Fruit fly (Drosophila melanogaster) whole organism, embryonic: ENCODE measurements around the gene RhoBTB.

Source experiments
- CG10147 ChIP-seq: fragments of 200-800 bp; sonication (Bioruptor generic); optimal IDR thresholded peaks from 2 replicates; lab custom pipeline; 2019; ENCODE audit warnings: missing biosample characterization, mild to moderate bottlenecking, missing genetic modification characterization, moderate library complexity
- CG10209 ChIP-seq: fragments of 200-800 bp; sonication (Bioruptor generic); optimal IDR thresholded peaks from 3 replicates; lab custom pipeline; 2017; ENCODE audit warnings: missing biosample characterization, mild to moderate bottlenecking, missing genetic modification characterization, missing genetic modification reagents
- CG12391 ChIP-seq: fragments of 200-800 bp; sonication (Bioruptor generic); optimal IDR thresholded peaks from 3 replicates; lab custom pipeline; 2018; ENCODE audit warnings: missing biosample characterization, mild to moderate bottlenecking, missing genetic modification characterization, moderate library complexity
- CG12942 ChIP-seq: fragments of 200-800 bp; sonication (Bioruptor generic); optimal IDR thresholded peaks from 3 replicates; lab custom pipeline; 2016; ENCODE audit warnings: missing biosample characterization, missing genetic modification characterization
- CG13424 ChIP-seq: fragments of 200-800 bp; sonication (Bioruptor generic); optimal IDR thresholded peaks from 2 replicates; lab custom pipeline; 2019; ENCODE audit warnings: missing biosample characterization, mild to moderate bottlenecking, missing genetic modification characterization, moderate library complexity
- CG15601 ChIP-seq: fragments of 200-800 bp; sonication (Bioruptor generic); optimal IDR thresholded peaks from 3 replicates; lab custom pipeline; 2019; ENCODE audit warnings: missing biosample characterization, mild to moderate bottlenecking, missing genetic modification characterization, moderate library complexity
- CG17361 ChIP-seq: fragments of 200-800 bp; sonication (Bioruptor generic); IDR thresholded peaks from 3 replicates; pipeline ENCODE4 v1.3.6; 2022; ENCODE audit warnings: missing biosample characterization, missing genetic modification characterization
- CG2712 ChIP-seq: fragments of 200-800 bp; optimal IDR thresholded peaks from 3 replicates; lab custom pipeline; 2019; ENCODE audit warnings: missing biosample characterization, mild to moderate bottlenecking, missing genetic modification characterization, moderate library complexity
- CG30403 ChIP-seq: fragments of 200-800 bp; sonication (Bioruptor generic); optimal IDR thresholded peaks from 3 replicates; lab custom pipeline; 2016; ENCODE audit warnings: missing biosample characterization, missing genetic modification characterization
- CG4282 ChIP-seq: fragments of 200-800 bp; sonication (Bioruptor generic); optimal IDR thresholded peaks from 2 replicates; lab custom pipeline; 2016; ENCODE audit warnings: missing biosample characterization, missing genetic modification characterization
- CG4617 ChIP-seq: fragments of 200-800 bp; sonication (Bioruptor generic); optimal IDR thresholded peaks from 3 replicates; lab custom pipeline; 2016; ENCODE audit warnings: missing biosample characterization, missing genetic modification characterization, borderline replicate concordance
- CG4730 ChIP-seq: fragments of 200-800 bp; sonication (Bioruptor generic); IDR thresholded peaks from 2 replicates; pipeline ENCODE4 v1.3.6; 2022; ENCODE audit warnings: missing biosample characterization, missing genetic modification characterization
- CG5245 ChIP-seq: fragments of 200-800 bp; sonication (Bioruptor generic); optimal IDR thresholded peaks from 3 replicates; lab custom pipeline; 2016; ENCODE audit warnings: missing biosample characterization, missing genetic modification characterization
- CG6175 ChIP-seq: fragments of 200-800 bp; sonication (Bioruptor generic); IDR thresholded peaks from 3 replicates; pipeline ENCODE4 v1.3.6; 2022; ENCODE audit warnings: missing biosample characterization, missing genetic modification characterization
- CG6765 ChIP-seq: fragments of 200-800 bp; sonication (Bioruptor generic); optimal IDR thresholded peaks from 3 replicates; lab custom pipeline; 2017; ENCODE audit warnings: missing biosample characterization, mild to moderate bottlenecking, missing genetic modification characterization
- CG6854 ChIP-seq: fragments of 200-800 bp; sonication (Bioruptor generic); optimal IDR thresholded peaks from 3 replicates; lab custom pipeline; 2017; ENCODE audit warnings: missing biosample characterization, mild to moderate bottlenecking, missing genetic modification characterization
- CG7357 ChIP-seq: fragments of 200-800 bp; sonication (Bioruptor generic); IDR thresholded peaks from 3 replicates; pipeline ENCODE4 v1.3.6; 2022; ENCODE audit warnings: missing biosample characterization, missing genetic modification characterization
- CG7745 ChIP-seq: fragments of 200-800 bp; sonication (Bioruptor generic); optimal IDR thresholded peaks from 2 replicates; lab custom pipeline; 2018; ENCODE audit warnings: missing biosample characterization, mild to moderate bottlenecking, missing genetic modification characterization, moderate library complexity
- CG7786 ChIP-seq: fragments of 200-800 bp; sonication (Bioruptor generic); optimal IDR thresholded peaks from 2 replicates; lab custom pipeline; 2016; ENCODE audit warnings: missing biosample characterization, missing genetic modification characterization
- CG8290 ChIP-seq, 3 experiments: fragments of 200-800 bp; sonication (Bioruptor generic); optimal IDR thresholded peaks; 2 replicates each; lab custom pipeline; 2016 to 2019; ENCODE audit warnings: missing biosample characterization in 3 of 3, missing genetic modification characterization in 3 of 3, mild to moderate bottlenecking in 2 of 3, moderate library complexity in 1 of 3
- CG9817 ChIP-seq: fragments of 200-800 bp; sonication (Bioruptor generic); optimal IDR thresholded peaks from 2 replicates; lab custom pipeline; 2018; ENCODE audit warnings: missing biosample characterization, mild to moderate bottlenecking, missing genetic modification characterization, moderate library complexity
- Doc3 ChIP-seq: fragments of 200-800 bp; sonication (Bioruptor generic); IDR thresholded peaks from 3 replicates; pipeline ENCODE4 v1.3.6; 2022; ENCODE audit warnings: missing biosample characterization, missing genetic modification characterization; ENCODE audit not compliant: partially characterized antibody
- GATAe ChIP-seq: fragments of 200-800 bp; sonication (Bioruptor generic); conservative IDR thresholded peaks from 2 replicates; pipeline ENCODE4 v1.3.6; 2022; ENCODE audit warnings: missing biosample characterization, missing genetic modification characterization
- Max ChIP-seq: fragments of 200-800 bp; sonication (Bioruptor generic); optimal IDR thresholded peaks from 2 replicates; lab custom pipeline; 2016; ENCODE audit warnings: missing biosample characterization, mild to moderate bottlenecking, missing genetic modification characterization
- Myb ChIP-seq: fragments of 200-800 bp; sonication (Bioruptor generic); optimal IDR thresholded peaks from 2 replicates; lab custom pipeline; 2016; ENCODE audit warnings: missing biosample characterization, missing genetic modification characterization
- Nf-YA ChIP-seq: fragments of 200-800 bp; sonication (Bioruptor generic); IDR thresholded peaks from 2 replicates; pipeline ENCODE4 v1.3.6; 2022; ENCODE audit warnings: missing biosample characterization, missing genetic modification characterization
- Opbp ChIP-seq: fragments of 200-800 bp; sonication (Bioruptor generic); IDR thresholded peaks from 3 replicates; pipeline ENCODE4 v1.3.6; 2022; ENCODE audit warnings: missing biosample characterization, missing genetic modification characterization; ENCODE audit not compliant: partially characterized antibody
- Sin3A ChIP-seq: fragments of >200 bp; optimal IDR thresholded peaks from 2 replicates; lab custom pipeline; 2018
- Sry-δ ChIP-seq: fragments of 200-800 bp; sonication (Bioruptor generic); optimal IDR thresholded peaks from 2 replicates; lab custom pipeline; 2016; ENCODE audit warnings: missing biosample characterization, missing genetic modification characterization
- ato ChIP-seq: fragments of 200-800 bp; sonication (Bioruptor generic); IDR thresholded peaks from 2 replicates; pipeline ENCODE4 v1.3.6; 2022; ENCODE audit warnings: missing biosample characterization, missing genetic modification characterization; ENCODE audit not compliant: partially characterized antibody
- bigmax ChIP-seq: fragments of 200-800 bp; sonication (Bioruptor generic); optimal IDR thresholded peaks from 2 replicates; lab custom pipeline; 2018; ENCODE audit warnings: missing biosample characterization, mild to moderate bottlenecking, missing genetic modification characterization
- da ChIP-seq: fragments of 200-800 bp; sonication (Bioruptor generic); optimal IDR thresholded peaks from 2 replicates; lab custom pipeline; 2016; ENCODE audit warnings: missing biosample characterization, missing genetic modification characterization
- dm ChIP-seq: fragments of 200-800 bp; sonication (Bioruptor generic); optimal IDR thresholded peaks from 3 replicates; lab custom pipeline; 2016; ENCODE audit warnings: missing biosample characterization, missing genetic modification characterization
- en ChIP-seq: fragments of 200-800 bp; sonication (Bioruptor generic); optimal IDR thresholded peaks from 2 replicates; lab custom pipeline; 2016; ENCODE audit warnings: missing biosample characterization, missing genetic modification characterization
- eve ChIP-seq, 2 experiments: fragments of >200 bp; optimal IDR thresholded peaks; 2 replicates each; lab custom pipeline; 2017; ENCODE audit warnings: missing biosample characterization in 2 of 2, missing genetic modification characterization in 2 of 2
- ewg ChIP-seq: fragments of 200-800 bp; sonication (Bioruptor generic); optimal IDR thresholded peaks from 3 replicates; lab custom pipeline; 2017; ENCODE audit warnings: mild to moderate bottlenecking, missing biosample characterization, missing genetic modification reagents, missing genetic modification characterization
- exex ChIP-seq: fragments of 200-800 bp; sonication (Bioruptor generic); optimal IDR thresholded peaks from 4 replicates; lab custom pipeline; 2018; ENCODE audit warnings: missing biosample characterization, mild to moderate bottlenecking, missing genetic modification characterization, moderate library complexity
- fd96Cb ChIP-seq: fragments of 200-800 bp; sonication (Bioruptor generic); optimal IDR thresholded peaks from 2 replicates; lab custom pipeline; 2018; ENCODE audit warnings: missing biosample characterization, mild to moderate bottlenecking, missing genetic modification characterization, moderate library complexity
- gt ChIP-seq: fragments of 200-800 bp; sonication (Bioruptor generic); IDR thresholded peaks from 2 replicates; pipeline ENCODE4 v1.3.6; 2022; ENCODE audit warnings: missing biosample characterization, missing genetic modification characterization
- jing ChIP-seq: fragments of 200-800 bp; sonication (Bioruptor generic); optimal IDR thresholded peaks from 2 replicates; lab custom pipeline; 2018; ENCODE audit warnings: missing biosample characterization, mild to moderate bottlenecking, missing genetic modification characterization
- kah ChIP-seq: fragments of 200-800 bp; sonication (Bioruptor generic); optimal IDR thresholded peaks from 2 replicates; lab custom pipeline; 2018; ENCODE audit warnings: missing biosample characterization, mild to moderate bottlenecking, missing genetic modification characterization
- lbe ChIP-seq: fragments of 200-800 bp; sonication (Bioruptor generic); optimal IDR thresholded peaks from 2 replicates; lab custom pipeline; 2016; ENCODE audit warnings: missing biosample characterization, mild to moderate bottlenecking, missing genetic modification characterization
- lov ChIP-seq, 2 experiments: fragments of 200-800 bp in 1 of 2; fragments of >200 bp in 1 of 2; sonication (Bioruptor generic) in 1 of 2; IDR thresholded peaks in 1 of 2; optimal IDR thresholded peaks in 1 of 2; 2 replicates in 1 of 2; 3 replicates in 1 of 2; pipeline versions ENCODE4 v1.3.6 to Lab custom; 2017 to 2022; ENCODE audit warnings: missing biosample characterization in 1 of 2, missing genetic modification characterization in 1 of 2
- peb ChIP-seq: fragments of 200-800 bp; sonication (Bioruptor generic); IDR thresholded peaks from 2 replicates; pipeline ENCODE4 v1.3.6; 2022; ENCODE audit warnings: missing biosample characterization, missing genetic modification characterization
- ro ChIP-seq: fragments of 200-800 bp; sonication (Bioruptor generic); IDR thresholded peaks from 2 replicates; pipeline ENCODE4 v1.3.6; 2022; ENCODE audit warnings: missing biosample characterization, missing genetic modification characterization
- salm ChIP-seq: fragments of 200-800 bp; sonication (Bioruptor generic); optimal IDR thresholded peaks from 2 replicates; lab custom pipeline; 2018; ENCODE audit warnings: missing biosample characterization, mild to moderate bottlenecking, missing genetic modification characterization
- sisA ChIP-seq: fragments of 200-800 bp; sonication (Bioruptor generic); IDR thresholded peaks from 2 replicates; pipeline ENCODE4 v1.3.6; 2022; ENCODE audit warnings: missing biosample characterization, missing genetic modification characterization
- wek ChIP-seq: fragments of 200-800 bp; sonication (Bioruptor generic); optimal IDR thresholded peaks from 3 replicates; lab custom pipeline; 2018; ENCODE audit warnings: missing biosample characterization, mild to moderate bottlenecking, missing genetic modification characterization, moderate library complexity
- zfh2 ChIP-seq: fragments of 200-800 bp; sonication (Bioruptor generic); optimal IDR thresholded peaks from 2 replicates; lab custom pipeline; 2016; ENCODE audit warnings: missing biosample characterization, missing genetic modification characterization

The RhoBTB gene

dm6 chr3L:20399550-20400109 lies 23.6 kb downstream of the RhoBTB start (continued):
- TF ChIP-seq sisA (GFP tag; lab: Robert Waterston, UW) = peak; percentile 85
- TF ChIP-seq CG10147 = peak; percentile 76
- peak; percentile 56 for TF ChIP-seq da
- TF ChIP-seq CG6175 (GFP tag; lab: Robert Waterston, UW) = 0 out of 3 replicates have a peak, but pooled peaks have one; percentile 41
- TF ChIP-seq CG13424 (tag; lab: Kevin White, UChicago) = peak; percentile 94
- TF ChIP-seq salm (tag; lab: Kevin White, UChicago) = peak; percentile 73
- TF ChIP-seq CG17361 (GFP tag; lab: Robert Waterston, UW) = peak; percentile 96
- TF ChIP-seq Myb (GFP tag; lab: Kevin White, UChicago) = peak; percentile 61
- peak; percentile 91 for TF ChIP-seq CG7786
- TF ChIP-seq lbe (GFP tag; lab: Kevin White, UChicago) = peak; percentile 81
- TF ChIP-seq ro (GFP tag; lab: Robert Waterston, UW) = peak; percentile 71
- peak; percentile 76 for TF ChIP-seq ewg (GFP tag; lab: Kevin White, UChicago)
- peak; percentile 82 for TF ChIP-seq CG9817 (tag; lab: Kevin White, UChicago)
- 0 out of 2 replicates have a peak, but pooled peaks have one; percentile 50 for TF ChIP-seq Nf-YA
- no peak for TF ChIP-seq lov (optimal IDR thresholded peaks at IDR 0.05; lab: Kevin White, UChicago)
- no peak for TF ChIP-seq lov (GFP tag; IDR thresholded peaks at IDR 0.05; lab: Robert Waterston, UW)
- TF ChIP-seq jing = peak; percentile 77
- TF ChIP-seq CG12942 (GFP tag; lab: Kevin White, UChicago) = peak; percentile 74
- peak; percentile 89 for TF ChIP-seq CG12391 (tag; lab: Kevin White, UChicago)
- peak; percentile 85 for TF ChIP-seq zfh2 (GFP tag; lab: Kevin White, UChicago)
- peak; percentile 87 for TF ChIP-seq CG10209 (GFP tag; lab: Kevin White, UChicago)
- TF ChIP-seq ato (GFP tag; lab: Robert Waterston, UW) = no peak
- no peak for TF ChIP-seq Sin3A
- peak; percentile 53; the same call in 1 of the 2 replicates for TF ChIP-seq gt
- TF ChIP-seq bigmax (GFP tag; lab: Kevin White, UChicago) = no peak
- TF ChIP-seq fd96Cb (tag; lab: Kevin White, UChicago) = peak; percentile 84
- TF ChIP-seq CG15601 = peak; percentile 78
- peak; percentile 85 for TF ChIP-seq CG6765
- peak; percentile 63 for TF ChIP-seq CG4617
- TF ChIP-seq dm (GFP tag; lab: Kevin White, UChicago) = peak; percentile 66
- no peak for TF ChIP-seq CG7745 (tag; lab: Kevin White, UChicago)
- peak; percentile 86 for TF ChIP-seq CG4282 (GFP tag; lab: Kevin White, UChicago)
- peak; percentile 57 for TF ChIP-seq en (GFP tag; lab: Kevin White, UChicago)
- TF ChIP-seq Sry-δ (GFP tag; lab: Kevin White, UChicago) = peak; percentile 31
- TF ChIP-seq GATAe (GFP tag; lab: Robert Waterston, UW) = peak; percentile 57; the same call in 1 of the 2 replicates
- TF ChIP-seq kah (GFP tag; lab: Kevin White, UChicago) = peak; percentile 70
- TF ChIP-seq CG6854 = peak; percentile 66
- TF ChIP-seq eve (GFP tag; optimal IDR thresholded peaks at IDR 0.05; lab: Kevin White, UChicago) = peak in 1 of 2 experiments; percentile 91
- TF ChIP-seq Max (GFP tag; lab: Kevin White, UChicago) = peak; percentile 86
- peak; percentile 35 for TF ChIP-seq CG8290 (GFP tag; optimal IDR thresholded peaks at IDR 0.05; lab: Kevin White, UChicago)
- TF ChIP-seq CG8290 (tag; optimal IDR thresholded peaks at IDR 0.05; lab: Kevin White, UChicago) = peak in 1 of 2 experiments; percentile 92
- TF ChIP-seq peb (GFP tag; lab: Robert Waterston, UW) = peak; percentile 68
- TF ChIP-seq CG5245 = peak; percentile 72
- TF ChIP-seq Opbp (GFP tag; lab: Robert Waterston, UW) = no peak
- peak; percentile 72 for TF ChIP-seq CG7357
- peak; percentile 90 for TF ChIP-seq CG2712
- TF ChIP-seq wek = peak; percentile 26
- peak; percentile 43 for TF ChIP-seq exex
- TF ChIP-seq Doc3 (GFP tag; lab: Robert Waterston, UW) = no peak
- peak; percentile 92 for TF ChIP-seq CG30403 (GFP tag; lab: Kevin White, UChicago)
- TF ChIP-seq CG4730 (GFP tag; lab: Robert Waterston, UW) = peak; percentile 73
